3 fruit fly cellular contexts compared by ENCODE assay signal in the genomic region with DNA sequence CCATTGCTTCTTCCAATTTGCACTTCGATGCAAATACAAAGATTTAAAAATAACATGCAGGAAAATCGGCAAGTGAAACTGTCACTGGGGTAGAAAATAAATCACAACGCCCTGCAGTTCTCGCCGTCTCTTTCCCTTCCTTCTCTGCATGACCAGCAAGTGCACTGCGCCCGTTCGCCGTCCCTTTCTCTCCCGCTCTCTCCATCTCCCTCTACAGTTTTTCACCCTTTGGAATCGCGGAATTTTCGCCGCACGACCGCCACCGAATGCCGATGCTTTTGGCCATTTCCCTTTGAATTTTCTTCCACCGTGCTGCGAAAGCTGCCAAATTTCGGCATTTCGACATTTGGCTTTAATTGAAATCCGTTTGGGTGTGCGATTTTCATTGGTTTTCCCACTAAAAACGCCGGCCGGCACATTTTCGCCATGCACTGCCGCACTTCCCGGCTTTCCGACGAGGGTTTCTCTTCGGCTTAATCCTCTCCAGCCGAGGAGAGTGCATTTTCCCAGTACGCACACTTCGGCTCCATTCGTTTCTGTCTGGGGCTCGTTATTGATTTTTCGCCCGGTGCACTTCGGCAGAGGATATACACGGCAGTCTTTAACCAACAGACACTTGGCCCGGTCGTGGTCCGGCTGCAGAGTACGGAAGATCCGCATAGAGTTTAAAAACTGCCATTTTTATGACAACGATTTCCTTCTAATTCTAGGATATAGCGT.
TF ChIP-seq lines count a peak whose summit lies in the region.

No protein-coding gene starts in this region.

- no peak for TF ChIP-seq CTCF in whole organism, embryonic (GFP tag; optimal IDR thresholded peaks at IDR 0.05; lab: Kevin White, UChicago)

TF ChIP-seq in whole organism, adult, 20 proteins besides CTCF, POLR2A, EP300 and RAD21:
- peak; percentile 18 for TF ChIP-seq Mnt (GFP tag; optimal IDR thresholded peaks at IDR 0.05; lab: Kevin White, UChicago)
- TF ChIP-seq CG7045 (GFP tag; optimal IDR thresholded peaks at IDR 0.05; lab: Kevin White, UChicago) = no peak

TF ChIP-seq in whole organism, embryonic, 481 proteins besides CTCF, POLR2A, EP300 and RAD21 (continues in another document):
- TF ChIP-seq hkb (optimal IDR thresholded peaks at IDR 0.05; lab: Kevin White, UChicago) (no peak), hkb (GFP tag; IDR thresholded peaks at IDR 0.05; lab: Robert Waterston, UW) (no peak), BEAF-32 (GFP tag; optimal IDR thresholded peaks at IDR 0.05; lab: Kevin White, UChicago) (no peak), crp (GFP tag; optimal IDR thresholded peaks at IDR 0.05; lab: Kevin White, UChicago) (no peak), dmrt11E (tag; optimal IDR thresholded peaks at IDR 0.05; lab: Kevin White, UChicago) (no peak), ewg (GFP tag; optimal IDR thresholded peaks at IDR 0.05; lab: Kevin White, UChicago) (no peak), gcm (GFP tag; optimal IDR thresholded peaks at IDR 0.05; lab: Kevin White, UChicago) (no peak), Dip2 (GFP tag; IDR thresholded peaks at IDR 0.05; lab: Robert Waterston, UW) (no peak), CG8924 (tag; optimal IDR thresholded peaks at IDR 0.05; lab: Kevin White, UChicago) (no peak), CG17612 (GFP tag; IDR thresholded peaks at IDR 0.05; lab: Robert Waterston, UW) (no peak), nerfin-1 (tag; optimal IDR thresholded peaks at IDR 0.05; lab: Kevin White, UChicago) (peak; percentile 96), CG8089 (GFP tag; optimal IDR thresholded peaks at IDR 0.05; lab: Kevin White, UChicago) (no peak), Rfx (GFP tag; IDR thresholded peaks at IDR 0.05; lab: Robert Waterston, UW) (no peak), psq (GFP tag; optimal IDR thresholded peaks at IDR 0.05; lab: Kevin White, UChicago) (no peak), Xbp1 (GFP tag; optimal IDR thresholded peaks at IDR 0.05; lab: Kevin White, UChicago) (no peak), B-H2 (GFP tag; optimal IDR thresholded peaks at IDR 0.05; lab: Kevin White, UChicago) (no peak), CG31224 (GFP tag; IDR thresholded peaks at IDR 0.05; lab: Robert Waterston, UW) (no peak), Dbx (GFP tag; IDR thresholded peaks at IDR 0.05; lab: Robert Waterston, UW) (no peak), Dref (GFP tag; IDR thresholded peaks at IDR 0.05; lab: Robert Waterston, UW) (no peak), CG42726 (GFP tag; IDR thresholded peaks at IDR 0.05; lab: Robert Waterston, UW; ENCODE audit: partially characterized antibody) (no peak), HLH4C (GFP tag; IDR thresholded peaks at IDR 0.05; lab: Robert Waterston, UW; ENCODE audit: partially characterized antibody) (no peak), CG10321 (GFP tag; IDR thresholded peaks at IDR 0.05; lab: Robert Waterston, UW) (peak; percentile 53; the same call in 1 of the 2 replicates), Deaf1 (tag; optimal IDR thresholded peaks at IDR 0.05; lab: Kevin White, UChicago) (peak; percentile 93), NfI (GFP tag; optimal IDR thresholded peaks at IDR 0.05; lab: Kevin White, UChicago) (no peak), ken (GFP tag; IDR thresholded peaks at IDR 0.05; lab: Robert Waterston, UW) (no peak), CG4854 (GFP tag; optimal IDR thresholded peaks at IDR 0.05; lab: Kevin White, UChicago) (no peak), dm (GFP tag; optimal IDR thresholded peaks at IDR 0.05; lab: Kevin White, UChicago) (no peak), CG12942 (GFP tag; optimal IDR thresholded peaks at IDR 0.05; lab: Kevin White, UChicago) (no peak), Trl (optimal IDR thresholded peaks at IDR 0.05; lab: Kevin White, UChicago) (no peak), Trl (GFP tag; optimal IDR thresholded peaks at IDR 0.05; lab: Kevin White, UChicago) (no peak), CG8388 (GFP tag; optimal IDR thresholded peaks at IDR 0.05; lab: Kevin White, UChicago) (no peak), CG7963 (GFP tag; IDR thresholded peaks at IDR 0.05; lab: Robert Waterston, UW; ENCODE audit: partially characterized antibody) (0 out of 3 replicates have a peak, but pooled peaks have one; percentile 38), cad (GFP tag; optimal IDR thresholded peaks at IDR 0.05; lab: Kevin White, UChicago) (no peak), esg (GFP tag; conservative IDR thresholded peaks at IDR 0.05; lab: Robert Waterston, UW) (no peak), nmo (GFP tag; optimal IDR thresholded peaks at IDR 0.05; lab: Kevin White, UChicago) (no peak), croc (GFP tag; conservative IDR thresholded peaks at IDR 0.05; lab: Robert Waterston, UW) (no peak), Asciz (GFP tag; optimal IDR thresholded peaks at IDR 0.05; lab: Kevin White, UChicago) (no peak), h (optimal IDR thresholded peaks at IDR 0.05; lab: Kevin White, UChicago) (no peak), sens (GFP tag; lab: Kevin White, UChicago) (peak; percentile 1), CG34422 (GFP tag; IDR thresholded peaks at IDR 0.05; lab: Robert Waterston, UW) (0 out of 3 replicates have a peak, but pooled peaks have one; percentile 16), CG1832 (GFP tag; optimal IDR thresholded peaks at IDR 0.05; lab: Kevin White, UChicago) (peak; percentile 72)

TF ChIP-seq in whole organism, pupa, 21 proteins besides CTCF, POLR2A, EP300 and RAD21:
- TF ChIP-seq CG17806 (tag; optimal IDR thresholded peaks at IDR 0.05; lab: Kevin White, UChicago) (no peak), D1 (tag; optimal IDR thresholded peaks at IDR 0.05; lab: Kevin White, UChicago) (no peak), Ets98B (GFP tag; IDR thresholded peaks at IDR 0.05; lab: Robert Waterston, UW) (0 out of 2 replicates have a peak, but pooled peaks have one; percentile 30), CG14655 (GFP tag; optimal IDR thresholded peaks at IDR 0.05; lab: Kevin White, UChicago) (no peak), CG8159 (tag; optimal IDR thresholded peaks at IDR 0.05; lab: Kevin White, UChicago) (no peak), Pif1A (GFP tag; optimal IDR thresholded peaks at IDR 0.05; lab: Kevin White, UChicago) (no peak), fd96Ca (GFP tag; IDR thresholded peaks at IDR 0.05; lab: Robert Waterston, UW) (no peak), CG8301 (tag; optimal IDR thresholded peaks at IDR 0.05; lab: Kevin White, UChicago) (no peak), CG4496 (GFP tag; IDR thresholded peaks at IDR 0.05; lab: Robert Waterston, UW) (no peak), CG15710 (tag; optimal IDR thresholded peaks at IDR 0.05; lab: Kevin White, UChicago) (no peak), Snoo (tag; optimal IDR thresholded peaks at IDR 0.05; lab: Kevin White, UChicago) (no peak), CG32121 (GFP tag; IDR thresholded peaks at IDR 0.05; lab: Robert Waterston, UW) (peak; percentile 66)
TF ChIP-seq in whole organism, pupa: peak in this region for 2.
